Fruit fly (Drosophila melanogaster) whole organism, embryonic: ENCODE data around the gene ppk7.

ENCODE experiments used
- Awh ChIP-seq: fragments of 200-800 bp; sonication (Bioruptor generic); IDR thresholded peaks from 2 replicates; pipeline ENCODE4, ENCODE4 v1.3.6; 2022; ENCODE audit warnings: missing biosample characterization, missing genetic modification characterization
- CG11456 ChIP-seq: fragments of 200-800 bp; sonication (Bioruptor generic); IDR thresholded peaks from 3 replicates; pipeline ENCODE4 v1.3.6; 2022; ENCODE audit warnings: missing biosample characterization, missing genetic modification characterization
- CG12659 ChIP-seq: fragments of 200-800 bp; sonication (Bioruptor generic); optimal IDR thresholded peaks from 3 replicates; lab custom pipeline; 2017; ENCODE audit warnings: mild to moderate bottlenecking, missing biosample characterization, missing genetic modification reagents, missing genetic modification characterization
- CG14710 ChIP-seq: fragments of 200-800 bp; sonication (Bioruptor generic); optimal IDR thresholded peaks from 3 replicates; lab custom pipeline; 2019; ENCODE audit warnings: missing biosample characterization, mild to moderate bottlenecking, missing genetic modification characterization, moderate library complexity
- CG15269 ChIP-seq: fragments of 200-800 bp; sonication (Bioruptor generic); optimal IDR thresholded peaks from 2 replicates; lab custom pipeline; 2018; ENCODE audit warnings: missing biosample characterization, mild to moderate bottlenecking, missing genetic modification characterization, moderate library complexity
- CG15514 ChIP-seq: fragments of 200-800 bp; sonication (Bioruptor generic); optimal IDR thresholded peaks from 3 replicates; lab custom pipeline; 2017; ENCODE audit warnings: missing biosample characterization, missing genetic modification characterization, mild to moderate bottlenecking, moderate library complexity, missing genetic modification reagents
- CG31441 ChIP-seq: fragments of 200-800 bp; sonication (Bioruptor generic); IDR thresholded peaks from 2 replicates; pipeline ENCODE4 v1.3.6; 2022; ENCODE audit warnings: missing biosample characterization, missing genetic modification characterization
- CG3726 ChIP-seq: fragments of 200-800 bp; sonication (Bioruptor generic); IDR thresholded peaks from 3 replicates; pipeline ENCODE4, ENCODE4 v1.3.6; 2022; ENCODE audit warnings: missing biosample characterization, missing genetic modification characterization
- CG42726 ChIP-seq: fragments of 200-800 bp; sonication (Bioruptor generic); IDR thresholded peaks from 2 replicates; pipeline ENCODE4 v1.3.6; 2022; ENCODE audit warnings: missing biosample characterization, missing genetic modification characterization; ENCODE audit not compliant: partially characterized antibody
- CG4360 ChIP-seq: fragments of 200-800 bp; sonication (Bioruptor generic); IDR thresholded peaks from 2 replicates; pipeline ENCODE4 v1.3.6; 2022; ENCODE audit warnings: missing biosample characterization, missing genetic modification characterization
- CG5245 ChIP-seq: fragments of 200-800 bp; sonication (Bioruptor generic); optimal IDR thresholded peaks from 3 replicates; lab custom pipeline; 2016; ENCODE audit warnings: missing biosample characterization, missing genetic modification characterization
- CG7271 ChIP-seq: fragments of 200-800 bp; sonication (Bioruptor generic); optimal IDR thresholded peaks from 2 replicates; lab custom pipeline; 2018; ENCODE audit warnings: missing biosample characterization, mild to moderate bottlenecking, missing genetic modification characterization, moderate library complexity
- CG9727 ChIP-seq: fragments of 200-800 bp; sonication (Bioruptor generic); optimal IDR thresholded peaks from 3 replicates; lab custom pipeline; 2017; ENCODE audit warnings: missing biosample characterization, mild to moderate bottlenecking, missing genetic modification characterization
- D19B ChIP-seq: fragments of 200-800 bp; sonication (Bioruptor generic); optimal IDR thresholded peaks from 2 replicates; lab custom pipeline; 2017; ENCODE audit warnings: missing biosample characterization, mild to moderate bottlenecking, missing genetic modification characterization
- Dbx ChIP-seq: fragments of 200-800 bp; sonication (Bioruptor generic); IDR thresholded peaks from 3 replicates; pipeline ENCODE4 v1.3.6; 2022; ENCODE audit warnings: missing biosample characterization, missing genetic modification characterization
- Doc2 ChIP-seq: fragments of 200-800 bp; sonication (Bioruptor generic); IDR thresholded peaks from 2 replicates; pipeline ENCODE4 v1.3.6; 2022; ENCODE audit warnings: missing biosample characterization, missing genetic modification characterization
- E2f1 ChIP-seq: fragments of 200-800 bp; sonication (Bioruptor generic); IDR thresholded peaks from 2 replicates; pipeline ENCODE4 v1.3.6; 2022; ENCODE audit warnings: missing biosample characterization, missing genetic modification characterization
- Ets65A ChIP-seq: fragments of 200-800 bp; sonication (Bioruptor generic); peaks from one replicate; lab custom pipeline; 2016; ENCODE audit warnings: missing biosample characterization, missing genetic modification characterization
- Ets97D ChIP-seq: fragments of 200-800 bp; sonication (Bioruptor generic); optimal IDR thresholded peaks from 3 replicates; lab custom pipeline; 2016; ENCODE audit warnings: missing biosample characterization, missing genetic modification characterization
- Fer1 ChIP-seq: fragments of 200-800 bp; sonication (Bioruptor generic); optimal IDR thresholded peaks from 2 replicates; lab custom pipeline; 2017; ENCODE audit warnings: missing biosample characterization, mild to moderate bottlenecking, missing genetic modification characterization
- H15 ChIP-seq: fragments of 200-800 bp; sonication (Bioruptor generic); IDR thresholded peaks from 3 replicates; pipeline ENCODE4 v1.3.6; 2022; ENCODE audit warnings: missing biosample characterization, missing genetic modification characterization
- Mad ChIP-seq: fragments of 200-800 bp; sonication (Bioruptor generic); optimal IDR thresholded peaks from 2 replicates; lab custom pipeline; 2016; ENCODE audit warnings: missing biosample characterization, missing genetic modification characterization
- NfI ChIP-seq: fragments of 200-800 bp; sonication (Bioruptor generic); optimal IDR thresholded peaks from 3 replicates; lab custom pipeline; 2018; ENCODE audit warnings: missing biosample characterization, mild to moderate bottlenecking, missing genetic modification characterization, moderate library complexity
- Opbp ChIP-seq: fragments of 200-800 bp; sonication (Bioruptor generic); IDR thresholded peaks from 3 replicates; pipeline ENCODE4 v1.3.6; 2022; ENCODE audit warnings: missing biosample characterization, missing genetic modification characterization; ENCODE audit not compliant: partially characterized antibody
- Sry-δ ChIP-seq: fragments of 200-800 bp; sonication (Bioruptor generic); optimal IDR thresholded peaks from 2 replicates; lab custom pipeline; 2016; ENCODE audit warnings: missing biosample characterization, missing genetic modification characterization
- ase ChIP-seq: fragments of 200-800 bp; sonication (Bioruptor generic); IDR thresholded peaks from 3 replicates; pipeline ENCODE4 v1.3.6; 2022; ENCODE audit warnings: missing biosample characterization, missing genetic modification characterization
- ato ChIP-seq: fragments of 200-800 bp; sonication (Bioruptor generic); IDR thresholded peaks from 2 replicates; pipeline ENCODE4 v1.3.6; 2022; ENCODE audit warnings: missing biosample characterization, missing genetic modification characterization; ENCODE audit not compliant: partially characterized antibody
- bsh ChIP-seq, 2 experiments: fragments of 200-800 bp; sonication (Bioruptor generic); optimal IDR thresholded peaks; 2 replicates each; lab custom pipeline; 2017 to 2018; ENCODE audit warnings: mild to moderate bottlenecking in 2 of 2, missing biosample characterization in 2 of 2, missing genetic modification characterization in 2 of 2, moderate library complexity in 1 of 2
- btn ChIP-seq: fragments of 200-800 bp; sonication (Bioruptor generic); optimal IDR thresholded peaks from 2 replicates; lab custom pipeline; 2016; ENCODE audit warnings: missing biosample characterization, missing genetic modification characterization
- cas ChIP-seq: fragments of 200-800 bp; sonication (Bioruptor generic); IDR thresholded peaks from 2 replicates; pipeline ENCODE4 v1.3.6; 2022; ENCODE audit warnings: missing biosample characterization, missing genetic modification characterization
- chif ChIP-seq, 2 experiments: fragments of 200-800 bp; sonication (Bioruptor generic); optimal IDR thresholded peaks; 3 replicates each; lab custom pipeline; 2016; ENCODE audit warnings: missing biosample characterization in 2 of 2, missing genetic modification characterization in 2 of 2
- crc ChIP-seq: fragments of 200-800 bp; sonication (Bioruptor generic); optimal IDR thresholded peaks from 2 replicates; lab custom pipeline; 2016; ENCODE audit warnings: missing biosample characterization, missing genetic modification characterization
- dm ChIP-seq: fragments of 200-800 bp; sonication (Bioruptor generic); optimal IDR thresholded peaks from 3 replicates; lab custom pipeline; 2016; ENCODE audit warnings: missing biosample characterization, missing genetic modification characterization
- esg ChIP-seq: fragments of 200-800 bp; sonication (Bioruptor generic); conservative IDR thresholded peaks from 2 replicates; pipeline ENCODE4 v1.3.6; 2022; ENCODE audit warnings: missing biosample characterization, missing genetic modification characterization
- gt ChIP-seq: fragments of 200-800 bp; sonication (Bioruptor generic); IDR thresholded peaks from 2 replicates; pipeline ENCODE4 v1.3.6; 2022; ENCODE audit warnings: missing biosample characterization, missing genetic modification characterization
- kay ChIP-seq: fragments of 200-800 bp; sonication (Bioruptor generic); optimal IDR thresholded peaks from 2 replicates; lab custom pipeline; 2016; ENCODE audit warnings: missing biosample characterization, missing genetic modification characterization
- lmd ChIP-seq: fragments of 200-800 bp; sonication (Bioruptor generic); IDR thresholded peaks from 2 replicates; pipeline ENCODE4 v1.3.6; 2022; ENCODE audit warnings: missing biosample characterization, missing genetic modification characterization
- nmo ChIP-seq: fragments of 200-800 bp; sonication (Bioruptor generic); optimal IDR thresholded peaks from 2 replicates; lab custom pipeline; 2018; ENCODE audit warnings: missing biosample characterization, mild to moderate bottlenecking, missing genetic modification characterization, moderate library complexity
- phol ChIP-seq: fragments of 200-800 bp; sonication (Bioruptor generic); optimal IDR thresholded peaks from 3 replicates; lab custom pipeline; 2018; ENCODE audit warnings: missing biosample characterization, mild to moderate bottlenecking, missing genetic modification characterization, moderate library complexity
- sc ChIP-seq, 3 experiments: fragments of >200 bp in 2 of 3; fragments of 200-800 bp in 1 of 3; sonication (Bioruptor generic) in 1 of 3; optimal IDR thresholded peaks; 2 replicates in 2 of 3; 3 replicates in 1 of 3; lab custom pipeline; 2017; ENCODE audit warnings: mild to moderate bottlenecking in 1 of 3, missing biosample characterization in 1 of 3, missing genetic modification characterization in 1 of 3, missing genetic modification reagents in 1 of 3
- sens ChIP-seq: fragments of 200-800 bp; sonication (Bioruptor generic); peaks from one replicate; lab custom pipeline; 2016; ENCODE audit warnings: missing biosample characterization, missing genetic modification characterization
- stc ChIP-seq: fragments of 200-800 bp; sonication (Bioruptor generic); IDR thresholded peaks from 2 replicates; pipeline ENCODE4 v1.3.6; 2022; ENCODE audit warnings: missing biosample characterization, missing genetic modification characterization
- stwl ChIP-seq: fragments of 200-800 bp; sonication (Bioruptor generic); optimal IDR thresholded peaks from 3 replicates; lab custom pipeline; 2018; ENCODE audit warnings: missing biosample characterization, mild to moderate bottlenecking, missing genetic modification characterization, moderate library complexity
- twi ChIP-seq: fragments of 200-800 bp; optimal IDR thresholded peaks from 2 replicates; lab custom pipeline; 2019; ENCODE audit warnings: missing biosample characterization, mild to moderate bottlenecking, missing genetic modification characterization, moderate library complexity

ppk7 gene

DNA sequence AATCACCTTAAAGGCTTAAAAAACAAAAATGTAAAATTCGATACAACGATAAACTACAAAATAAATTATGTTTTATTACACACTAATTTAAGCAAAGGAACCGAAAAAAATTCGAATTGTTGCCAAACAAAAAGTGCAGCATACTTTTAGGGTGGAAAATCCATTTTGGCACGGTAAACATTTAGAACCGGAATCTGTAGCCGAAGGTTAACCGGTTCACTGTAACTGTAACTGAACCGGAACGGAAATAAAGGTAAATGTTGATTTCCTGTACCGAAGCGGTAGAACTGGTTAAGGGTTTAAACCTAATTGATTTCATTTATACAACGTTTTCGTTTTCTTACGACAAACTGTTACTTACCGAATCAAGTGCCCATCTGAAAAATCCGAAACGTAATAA is 12.8 kb upstream of the ppk7 start:
- TF ChIP-seq CG5245 (GFP tag; lab: Kevin White, UChicago), result no peak
- peak; percentile 37 for TF ChIP-seq sens
- TF ChIP-seq ato (GFP tag; lab: Robert Waterston, UW), result no peak
- TF ChIP-seq CG15514 (GFP tag; lab: Kevin White, UChicago), result peak; percentile 68
- peak; percentile 81 for TF ChIP-seq CG7271 (tag; lab: Kevin White, UChicago)
- TF ChIP-seq NfI (GFP tag; lab: Kevin White, UChicago), result no peak
- no peak for TF ChIP-seq Sry-δ (GFP tag; lab: Kevin White, UChicago)
- peak; percentile 20 for TF ChIP-seq stwl
- TF ChIP-seq Mad (GFP tag; lab: Kevin White, UChicago), result no peak
- TF ChIP-seq Ets97D (GFP tag; lab: Kevin White, UChicago), result peak; percentile 24

DNA sequence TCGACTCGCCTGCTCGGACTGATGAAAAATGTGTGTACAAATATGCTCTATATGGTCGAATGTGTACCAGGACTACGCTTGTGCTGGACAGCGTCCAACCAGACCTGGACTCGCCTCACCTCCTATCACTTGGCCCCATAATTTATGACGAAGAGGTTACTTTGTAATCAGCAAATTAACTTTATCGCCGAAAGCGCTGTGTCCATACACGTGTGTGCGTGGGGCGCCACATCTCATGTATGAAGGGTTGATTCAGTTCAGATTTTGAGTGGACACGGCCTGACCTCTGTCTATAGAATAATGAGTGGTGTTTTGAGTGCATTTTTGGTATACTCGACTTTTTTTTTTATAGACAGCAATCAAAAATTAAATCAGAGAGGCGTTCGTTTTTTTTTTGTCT is 5.9 kb upstream of the ppk7 start:
- TF ChIP-seq lmd (GFP tag; lab: Robert Waterston, UW) (no peak), Ets65A (peak; percentile 78), nmo (GFP tag; lab: Kevin White, UChicago) (no peak), CG3726 (GFP tag; lab: Robert Waterston, UW) (no peak), gt (GFP tag; lab: Robert Waterston, UW) (no peak)
- TF ChIP-seq, all 482 proteins: peak for 1

DNA sequence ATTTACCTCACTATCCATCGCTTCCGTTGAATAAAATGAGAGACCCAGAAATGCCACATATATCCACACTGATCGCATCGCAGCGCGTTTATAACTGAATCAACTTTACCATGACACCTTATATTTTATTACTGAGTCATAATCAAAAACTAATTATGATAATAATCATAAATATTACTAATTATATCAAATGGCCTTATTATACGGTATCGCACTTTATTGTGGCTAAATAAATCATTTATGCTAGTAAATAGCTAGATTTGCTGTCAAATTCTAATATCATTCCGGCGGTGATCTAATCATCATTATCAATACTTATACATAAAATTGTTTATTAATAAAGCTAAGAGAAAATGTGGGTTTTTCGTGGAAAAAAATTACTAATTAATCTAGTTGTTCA is 4.1 kb upstream of the ppk7 start, which contains the start of gene CG9500:
Gene CG9500 (minus strand): TSS at position 101 of the 400 bp plus-strand sequence.
- no peak for TF ChIP-seq esg
- TF ChIP-seq btn (GFP tag; lab: Kevin White, UChicago), result no peak

DNA sequence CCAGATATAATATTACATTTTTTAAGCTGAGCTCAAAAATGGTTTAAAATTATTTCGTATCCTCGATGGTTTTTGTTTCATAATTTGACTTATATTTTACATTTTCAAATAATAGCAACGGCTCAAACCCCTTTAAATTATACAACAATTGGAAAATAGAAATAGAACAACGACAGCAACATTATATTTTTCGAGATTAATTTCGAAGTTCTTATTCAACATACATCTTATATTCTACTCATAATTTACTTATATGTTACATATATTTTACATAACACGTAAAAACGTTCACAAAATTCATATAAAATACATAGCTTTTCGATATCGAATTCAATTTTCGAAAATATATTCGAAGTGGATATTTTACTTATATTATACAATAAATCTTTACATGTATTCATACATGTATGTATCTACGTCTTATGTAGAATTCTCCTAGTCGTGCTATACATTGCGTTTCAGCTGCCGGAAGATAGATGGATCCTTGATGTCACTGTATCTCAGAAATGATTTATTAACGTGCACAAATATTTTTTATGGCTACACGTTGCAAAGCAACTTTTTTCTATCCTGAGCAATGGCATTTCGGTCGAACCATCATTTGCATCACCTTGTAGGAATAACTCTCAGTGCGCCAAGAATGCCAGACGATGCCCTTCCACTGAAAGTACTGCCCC is 2.7 kb upstream of the ppk7 start:
- TF ChIP-seq CG11456 (GFP tag; lab: Robert Waterston, UW) (0 out of 3 replicates have a peak, but pooled peaks have one; percentile 57), sc (optimal IDR thresholded peaks at IDR 0.05; lab: Kevin White, UChicago) (no peak), sc (GFP tag; optimal IDR thresholded peaks at IDR 0.05; lab: Kevin White, UChicago) (peak; percentile 5), CG12659 (GFP tag; lab: Kevin White, UChicago) (no peak), stc (GFP tag; lab: Robert Waterston, UW) (peak; percentile 51; the same call in 1 of the 2 replicates), chif (GFP tag; optimal IDR thresholded peaks at IDR 0.05; lab: Kevin White, UChicago) (peak in 1 of 2 experiments; percentile 31), Opbp (GFP tag; lab: Robert Waterston, UW) (peak; percentile 60; the same call in 2 of the 3 replicates), twi (tag; lab: Kevin White, UChicago) (no peak), CG14710 (tag; lab: Kevin White, UChicago) (peak; percentile 62), D19B (GFP tag; lab: Kevin White, UChicago) (no peak), H15 (GFP tag; lab: Robert Waterston, UW) (0 out of 3 replicates have a peak, but pooled peaks have one; percentile 42), crc (GFP tag; lab: Kevin White, UChicago) (no peak), CG4360 (GFP tag; lab: Robert Waterston, UW) (no peak), phol (tag; lab: Kevin White, UChicago) (peak; percentile 57), ato (GFP tag; lab: Robert Waterston, UW) (no peak), cas (GFP tag; lab: Robert Waterston, UW) (no peak), E2f1 (GFP tag; lab: Robert Waterston, UW) (no peak), Dbx (GFP tag; lab: Robert Waterston, UW) (no peak), kay (GFP tag; lab: Kevin White, UChicago) (no peak), CG7271 (tag; lab: Kevin White, UChicago) (peak; percentile 42), CG9727 (GFP tag; lab: Kevin White, UChicago) (peak; percentile 41), CG31441 (GFP tag; lab: Robert Waterston, UW) (peak; percentile 65), Doc2 (GFP tag; lab: Robert Waterston, UW) (no peak), Awh (GFP tag; lab: Robert Waterston, UW) (peak; percentile 60; the same call in 1 of the 2 replicates), CG42726 (GFP tag; lab: Robert Waterston, UW) (0 out of 2 replicates have a peak, but pooled peaks have one; percentile 27), ase (GFP tag; lab: Robert Waterston, UW) (peak; percentile 72; the same call in 2 of the 3 replicates), dm (GFP tag; lab: Kevin White, UChicago) (no peak), bsh (GFP tag; optimal IDR thresholded peaks at IDR 0.05; lab: Kevin White, UChicago) (peak in 1 of 2 experiments; percentile 49), CG15269 (tag; lab: Kevin White, UChicago) (peak; percentile 28), Fer1 (GFP tag; lab: Kevin White, UChicago) (peak; percentile 72)
